Fruit fly (Drosophila melanogaster) whole organism, embryonic: Measurements from ENCODE around the gene SamDC.

Experiments used
- CG1024 ChIP-seq: fragments of 200-800 bp; sonication (Bioruptor generic); IDR thresholded peaks from 2 replicates; pipeline ENCODE4 v1.3.6; 2022; ENCODE audit warnings: missing biosample characterization, missing genetic modification characterization
- CG12299 ChIP-seq: fragments of 200-800 bp; sonication (Bioruptor generic); optimal IDR thresholded peaks from 2 replicates; lab custom pipeline; 2018; ENCODE audit warnings: missing biosample characterization, mild to moderate bottlenecking, missing genetic modification characterization
- CG12769 ChIP-seq: fragments of 200-800 bp; sonication (Bioruptor generic); optimal IDR thresholded peaks from 2 replicates; lab custom pipeline; 2019; ENCODE audit warnings: missing biosample characterization, mild to moderate bottlenecking, missing genetic modification characterization, moderate library complexity
- CG13775 ChIP-seq: fragments of 200-800 bp; sonication (Bioruptor generic); optimal IDR thresholded peaks from 3 replicates; lab custom pipeline; 2017; ENCODE audit warnings: missing biosample characterization, mild to moderate bottlenecking, missing genetic modification characterization
- CG14860 ChIP-seq: fragments of 200-800 bp; sonication (Bioruptor generic); IDR thresholded peaks from 3 replicates; pipeline ENCODE4 v1.3.6; 2022; ENCODE audit warnings: missing biosample characterization, missing genetic modification characterization; ENCODE audit not compliant: partially characterized antibody
- CG15479 ChIP-seq: fragments of 200-800 bp; sonication (Bioruptor generic); optimal IDR thresholded peaks from 3 replicates; lab custom pipeline; 2019; ENCODE audit warnings: missing biosample characterization, mild to moderate bottlenecking, missing genetic modification characterization, moderate library complexity
- CG18011 ChIP-seq: fragments of 200-800 bp; sonication (Bioruptor generic); optimal IDR thresholded peaks from 2 replicates; lab custom pipeline; 2017; ENCODE audit warnings: missing biosample characterization, missing genetic modification characterization, mild to moderate bottlenecking, moderate library complexity, missing genotype
- CG3065 ChIP-seq: fragments of 200-800 bp; sonication (Bioruptor generic); optimal IDR thresholded peaks from 2 replicates; lab custom pipeline; 2016; ENCODE audit warnings: missing biosample characterization, missing genetic modification characterization
- CG32772 ChIP-seq: fragments of 200-800 bp; sonication (Bioruptor generic); IDR thresholded peaks from 2 replicates; pipeline ENCODE4 v1.3.6; 2022; ENCODE audit warnings: missing biosample characterization, missing genetic modification characterization
- CG3726 ChIP-seq: fragments of 200-800 bp; sonication (Bioruptor generic); IDR thresholded peaks from 3 replicates; pipeline ENCODE4, ENCODE4 v1.3.6; 2022; ENCODE audit warnings: missing biosample characterization, missing genetic modification characterization
- CG3995 ChIP-seq: fragments of 200-800 bp; sonication (Bioruptor generic); optimal IDR thresholded peaks from 3 replicates; lab custom pipeline; 2016; ENCODE audit warnings: missing biosample characterization, missing genetic modification characterization
- CG4360 ChIP-seq: fragments of 200-800 bp; sonication (Bioruptor generic); IDR thresholded peaks from 2 replicates; pipeline ENCODE4 v1.3.6; 2022; ENCODE audit warnings: missing biosample characterization, missing genetic modification characterization
- CG43689 ChIP-seq: fragments of 200-800 bp; sonication (Bioruptor generic); IDR thresholded peaks from 2 replicates; pipeline ENCODE4 v1.3.6; 2022; ENCODE audit warnings: missing biosample characterization, missing genetic modification characterization
- CG5953 ChIP-seq: fragments of 200-800 bp; sonication (Bioruptor generic); IDR thresholded peaks from 2 replicates; pipeline ENCODE4 v1.3.6; 2022; ENCODE audit warnings: missing biosample characterization, missing genetic modification characterization
- CG6254 ChIP-seq: fragments of 200-800 bp; sonication (Bioruptor generic); optimal IDR thresholded peaks from 3 replicates; lab custom pipeline; 2017; ENCODE audit warnings: mild to moderate bottlenecking, missing biosample characterization, missing genetic modification reagents, missing genetic modification characterization
- CG7357 ChIP-seq: fragments of 200-800 bp; sonication (Bioruptor generic); IDR thresholded peaks from 3 replicates; pipeline ENCODE4 v1.3.6; 2022; ENCODE audit warnings: missing biosample characterization, missing genetic modification characterization
- CG7745 ChIP-seq: fragments of 200-800 bp; sonication (Bioruptor generic); optimal IDR thresholded peaks from 2 replicates; lab custom pipeline; 2018; ENCODE audit warnings: missing biosample characterization, mild to moderate bottlenecking, missing genetic modification characterization, moderate library complexity
- CG8281 ChIP-seq: fragments of 200-800 bp; sonication (Bioruptor generic); optimal IDR thresholded peaks from 2 replicates; lab custom pipeline; 2018; ENCODE audit warnings: missing biosample characterization, mild to moderate bottlenecking, missing genetic modification characterization, moderate library complexity
- CG8290 ChIP-seq, 3 experiments: fragments of 200-800 bp; sonication (Bioruptor generic); optimal IDR thresholded peaks; 2 replicates each; lab custom pipeline; 2016 to 2019; ENCODE audit warnings: missing biosample characterization in 3 of 3, missing genetic modification characterization in 3 of 3, mild to moderate bottlenecking in 2 of 3, moderate library complexity in 1 of 3
- CkIIα-i1 ChIP-seq: fragments of 200-800 bp; sonication (Bioruptor generic); IDR thresholded peaks from 2 replicates; pipeline ENCODE4 v1.3.6; 2022; ENCODE audit warnings: missing biosample characterization, missing genetic modification characterization
- Dll ChIP-seq: fragments of 200-800 bp; sonication (Bioruptor generic); IDR thresholded peaks from 4 replicates; pipeline ENCODE4 v1.3.6; 2022; ENCODE audit warnings: missing biosample characterization, missing genetic modification characterization; ENCODE audit not compliant: partially characterized antibody
- Doc3 ChIP-seq: fragments of 200-800 bp; sonication (Bioruptor generic); IDR thresholded peaks from 3 replicates; pipeline ENCODE4 v1.3.6; 2022; ENCODE audit warnings: missing biosample characterization, missing genetic modification characterization; ENCODE audit not compliant: partially characterized antibody
- Drgx ChIP-seq: fragments of 200-800 bp; sonication (Bioruptor generic); IDR thresholded peaks from 2 replicates; pipeline ENCODE4 v1.3.6; 2022; ENCODE audit warnings: missing biosample characterization, missing genetic modification characterization
- Fer2 ChIP-seq: fragments of 200-800 bp; sonication (Bioruptor generic); optimal IDR thresholded peaks from 2 replicates; lab custom pipeline; 2018; ENCODE audit warnings: missing biosample characterization, mild to moderate bottlenecking, missing genetic modification characterization, moderate library complexity
- Gsc ChIP-seq: fragments of 200-800 bp; sonication (Bioruptor generic); IDR thresholded peaks from 2 replicates; pipeline ENCODE4 v1.3.6; 2022; ENCODE audit warnings: missing biosample characterization, missing genetic modification characterization
- HLH54F ChIP-seq: fragments of 200-800 bp; sonication (Bioruptor generic); optimal IDR thresholded peaks from 3 replicates; lab custom pipeline; 2016; ENCODE audit warnings: missing biosample characterization, missing genetic modification characterization
- MESR4 ChIP-seq: fragments of 200-800 bp; sonication (Bioruptor generic); optimal IDR thresholded peaks from 2 replicates; lab custom pipeline; 2018; ENCODE audit warnings: missing biosample characterization, mild to moderate bottlenecking, missing genetic modification characterization, moderate library complexity
- Ravus ChIP-seq: fragments of 200-800 bp; sonication (Bioruptor generic); IDR thresholded peaks from 2 replicates; pipeline ENCODE4 v1.3.6; 2022; ENCODE audit warnings: missing biosample characterization, missing genetic modification characterization
- Rfx ChIP-seq: fragments of 200-800 bp; sonication (Bioruptor generic); IDR thresholded peaks from 2 replicates; pipeline ENCODE4 v1.3.6; 2022; ENCODE audit warnings: missing biosample characterization, missing genetic modification characterization
- Sox102F ChIP-seq: fragments of 200-800 bp; sonication (Bioruptor generic); optimal IDR thresholded peaks from 2 replicates; lab custom pipeline; 2018; ENCODE audit warnings: missing biosample characterization, mild to moderate bottlenecking, missing genetic modification characterization, moderate library complexity
- ara ChIP-seq: fragments of 200-800 bp; sonication (Bioruptor generic); IDR thresholded peaks from 2 replicates; pipeline ENCODE4 v1.3.6; 2022; ENCODE audit warnings: missing biosample characterization, missing genetic modification characterization
- bcd ChIP-seq: fragments of 200-800 bp; sonication (Bioruptor generic); optimal IDR thresholded peaks from 2 replicates; lab custom pipeline; 2017; ENCODE audit warnings: missing biosample characterization, mild to moderate bottlenecking, missing genetic modification characterization
- br ChIP-seq: fragments of >200 bp; optimal IDR thresholded peaks from 2 replicates; lab custom pipeline; 2017
- cwo ChIP-seq: fragments of 200-800 bp; sonication (Bioruptor generic); optimal IDR thresholded peaks from 3 replicates; lab custom pipeline; 2017; ENCODE audit warnings: missing biosample characterization, missing genetic modification characterization, mild to moderate bottlenecking, moderate library complexity, missing genetic modification reagents
- dati ChIP-seq: fragments of 200-800 bp; sonication (Bioruptor generic); IDR thresholded peaks from 2 replicates; pipeline ENCODE4 v1.3.6; 2022; ENCODE audit warnings: missing biosample characterization, missing genetic modification characterization
- dpn ChIP-seq, 2 experiments: fragments of 200-800 bp; sonication (Bioruptor generic); optimal IDR thresholded peaks; 3 replicates each; lab custom pipeline; 2016; ENCODE audit warnings: missing biosample characterization in 2 of 2, missing genetic modification characterization in 2 of 2
- en ChIP-seq: fragments of 200-800 bp; sonication (Bioruptor generic); optimal IDR thresholded peaks from 2 replicates; lab custom pipeline; 2016; ENCODE audit warnings: missing biosample characterization, missing genetic modification characterization
- exex ChIP-seq: fragments of 200-800 bp; sonication (Bioruptor generic); optimal IDR thresholded peaks from 4 replicates; lab custom pipeline; 2018; ENCODE audit warnings: missing biosample characterization, mild to moderate bottlenecking, missing genetic modification characterization, moderate library complexity
- fd3F ChIP-seq: fragments of 200-800 bp; sonication (Bioruptor generic); optimal IDR thresholded peaks from 2 replicates; lab custom pipeline; 2018; ENCODE audit warnings: missing biosample characterization, mild to moderate bottlenecking, missing genetic modification characterization, moderate library complexity
- fd64A ChIP-seq: fragments of 200-800 bp; sonication (Bioruptor generic); optimal IDR thresholded peaks from 3 replicates; lab custom pipeline; 2018; ENCODE audit warnings: missing biosample characterization, mild to moderate bottlenecking, missing genetic modification characterization
- kay ChIP-seq: fragments of 200-800 bp; sonication (Bioruptor generic); optimal IDR thresholded peaks from 2 replicates; lab custom pipeline; 2016; ENCODE audit warnings: missing biosample characterization, missing genetic modification characterization
- klu ChIP-seq: fragments of 200-800 bp; sonication (Bioruptor generic); IDR thresholded peaks from 2 replicates; pipeline ENCODE4 v1.3.6; 2022; ENCODE audit warnings: missing biosample characterization, missing genetic modification characterization
- lov ChIP-seq, 2 experiments: fragments of 200-800 bp in 1 of 2; fragments of >200 bp in 1 of 2; sonication (Bioruptor generic) in 1 of 2; IDR thresholded peaks in 1 of 2; optimal IDR thresholded peaks in 1 of 2; 2 replicates in 1 of 2; 3 replicates in 1 of 2; pipeline versions ENCODE4 v1.3.6 to Lab custom; 2017 to 2022; ENCODE audit warnings: missing biosample characterization in 1 of 2, missing genetic modification characterization in 1 of 2
- nerfin-1 ChIP-seq: fragments of 200-800 bp; sonication (Bioruptor generic); optimal IDR thresholded peaks from 3 replicates; lab custom pipeline; 2019; ENCODE audit warnings: missing biosample characterization, mild to moderate bottlenecking, missing genetic modification characterization, moderate library complexity
- pho ChIP-seq: fragments of 200-800 bp; sonication (Bioruptor generic); optimal IDR thresholded peaks from 2 replicates; lab custom pipeline; 2016; ENCODE audit warnings: missing biosample characterization, missing genetic modification characterization
- pzg ChIP-seq: fragments of 200-800 bp; sonication (Bioruptor generic); optimal IDR thresholded peaks from 3 replicates; lab custom pipeline; 2018; ENCODE audit warnings: missing biosample characterization, mild to moderate bottlenecking, missing genetic modification characterization, moderate library complexity
- seq ChIP-seq: fragments of 200-800 bp; sonication (Bioruptor generic); IDR thresholded peaks from 2 replicates; pipeline ENCODE4 v1.3.6; 2022; ENCODE audit warnings: missing biosample characterization, missing genetic modification characterization
- sqz ChIP-seq: fragments of 200-800 bp; sonication (Bioruptor generic); optimal IDR thresholded peaks from 3 replicates; lab custom pipeline; 2018; ENCODE audit warnings: missing biosample characterization, mild to moderate bottlenecking, missing genetic modification characterization
- zen ChIP-seq: fragments of 200-800 bp; sonication (Bioruptor generic); optimal IDR thresholded peaks from 3 replicates; lab custom pipeline; 2018; ENCODE audit warnings: missing biosample characterization, mild to moderate bottlenecking, missing genetic modification characterization, moderate library complexity

Gene SamDC

dm6 chr2L:10321036-10321583 lies 18.1 kb upstream of the SamDC start (continued):
- TF ChIP-seq klu (no peak), cwo (GFP tag; lab: Kevin White, UChicago) (no peak), MESR4 (GFP tag; lab: Kevin White, UChicago) (no peak), CkIIα-i1 (GFP tag; lab: Robert Waterston, UW) (no peak), CG12769 (no peak), pho (GFP tag; lab: Kevin White, UChicago) (no peak), CG43689 (GFP tag; lab: Robert Waterston, UW) (no peak), zen (tag; lab: Kevin White, UChicago) (no peak), pzg (GFP tag; lab: Kevin White, UChicago) (no peak), br (lab: Kevin White, UChicago) (no peak), Ravus (GFP tag; lab: Robert Waterston, UW) (no peak), dpn (GFP tag; optimal IDR thresholded peaks at IDR 0.05; lab: Kevin White, UChicago) (peak; percentile 6 to 28), CG4360 (no peak), lov (optimal IDR thresholded peaks at IDR 0.05; lab: Kevin White, UChicago) (no peak), lov (GFP tag; IDR thresholded peaks at IDR 0.05; lab: Robert Waterston, UW) (0 out of 3 replicates have a peak, but pooled peaks have one; percentile 27), CG32772 (no peak), CG5953 (GFP tag; lab: Robert Waterston, UW) (0 out of 2 replicates have a peak, but pooled peaks have one; percentile 10), CG6254 (GFP tag; lab: Kevin White, UChicago) (peak; percentile 1), CG7745 (tag; lab: Kevin White, UChicago) (no peak), seq (GFP tag; lab: Robert Waterston, UW) (no peak), exex (no peak), Rfx (peak; percentile 56; the same call in 1 of the 2 replicates), dati (GFP tag; lab: Robert Waterston, UW) (no peak), nerfin-1 (tag; lab: Kevin White, UChicago) (peak; percentile 10), fd64A (GFP tag; lab: Kevin White, UChicago) (no peak), CG15479 (no peak), CG12299 (no peak), Doc3 (peak; percentile 72; the same call in 2 of the 3 replicates), CG8281 (tag; lab: Kevin White, UChicago) (peak; percentile 16), HLH54F (GFP tag; lab: Kevin White, UChicago) (no peak), ara (GFP tag; lab: Robert Waterston, UW) (no peak; the same call in 1 of the 2 replicates), CG7357 (GFP tag; lab: Robert Waterston, UW) (no peak), Dll (GFP tag; lab: Robert Waterston, UW) (peak; percentile 79), CG13775 (GFP tag; lab: Kevin White, UChicago) (no peak), Gsc (GFP tag; lab: Robert Waterston, UW) (no peak), Drgx (GFP tag; lab: Robert Waterston, UW) (no peak), CG3726 (GFP tag; lab: Robert Waterston, UW) (no peak), CG8290 (GFP tag; optimal IDR thresholded peaks at IDR 0.05; lab: Kevin White, UChicago) (no peak), CG8290 (tag; optimal IDR thresholded peaks at IDR 0.05; lab: Kevin White, UChicago) (peak; percentile 26 to 36), CG1024 (GFP tag; lab: Robert Waterston, UW) (no peak), CG3065 (GFP tag; lab: Kevin White, UChicago) (no peak), CG3995 (GFP tag; lab: Kevin White, UChicago) (peak; percentile 95), sqz (GFP tag; lab: Kevin White, UChicago) (peak; percentile 51), Sox102F (GFP tag; lab: Kevin White, UChicago) (no peak), fd3F (GFP tag; lab: Kevin White, UChicago) (no peak), en (GFP tag; lab: Kevin White, UChicago) (peak; percentile 15), CG18011 (peak; percentile 8), CG14860 (GFP tag; lab: Robert Waterston, UW) (peak; percentile 55; the same call in 2 of the 3 replicates), kay (no peak), bcd (GFP tag; lab: Kevin White, UChicago) (no peak), Fer2 (tag; lab: Kevin White, UChicago) (no peak)
